Worm (Caenorhabditis elegans): ENCODE measurements around the gene ckb-1.

DNA sequence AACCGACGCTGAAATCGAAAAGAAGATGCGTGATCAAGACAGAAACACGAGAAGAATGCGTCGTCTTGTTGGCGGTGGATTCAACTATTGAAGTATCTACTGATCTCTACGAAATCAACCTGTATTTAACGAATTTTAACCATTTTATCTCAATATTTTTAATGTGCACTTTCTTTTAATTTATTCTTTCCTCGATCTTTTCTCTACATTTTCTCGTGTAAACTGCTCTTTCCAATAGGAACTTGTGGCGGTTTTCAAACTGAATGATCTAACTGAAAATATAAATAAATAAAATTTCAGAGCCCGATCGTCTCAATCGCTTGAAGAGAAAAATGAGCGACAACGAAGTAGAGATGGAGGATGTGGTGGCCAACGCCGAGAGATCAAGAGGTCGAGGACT, 40.9 kb downstream of the ckb-1 start, which contains the start of gene rnp-4:
- TF ChIP-seq flt-1 (GFP tag; IDR thresholded peaks at IDR 0.05) (no peak), tab-1 (GFP tag; IDR thresholded peaks at IDR 0.05) (no peak), ref-1 (GFP tag; conservative IDR thresholded peaks at IDR 0.05) (no peak), ztf-23 (GFP tag; IDR thresholded peaks at IDR 0.05) (no peak), cog-1 (tag; optimal IDR thresholded peaks at IDR 0.05) (no peak)

Measured in whole organism, midembryonic.